Fruit fly (Drosophila melanogaster): ENCODE data around the gene inc.

Gene inc

dm6 chrX:1535234-1535925, 52.1 kb downstream of the inc start:
- TF ChIP-seq pad (GFP tag; optimal IDR thresholded peaks at IDR 0.05) (no peak), cnc (optimal IDR thresholded peaks at IDR 0.05) (no peak), kay (GFP tag; ENCODE audit: borderline replicate concordance) (no peak), Crg-1 (GFP tag; optimal IDR thresholded peaks at IDR 0.05) (no peak), CG7101 (tag; optimal IDR thresholded peaks at IDR 0.05) (no peak), Hr96 (GFP tag; optimal IDR thresholded peaks at IDR 0.05) (no peak), Mnt (GFP tag; optimal IDR thresholded peaks at IDR 0.05) (no peak), Clk (GFP tag; optimal IDR thresholded peaks at IDR 0.05) (no peak), toe (GFP tag; optimal IDR thresholded peaks at IDR 0.05) (no peak), CG14711 (tag; optimal IDR thresholded peaks at IDR 0.05) (no peak), bab1 (GFP tag; optimal IDR thresholded peaks at IDR 0.05) (no peak), CG7045 (GFP tag; optimal IDR thresholded peaks at IDR 0.05) (no peak), CG33017 (tag; optimal IDR thresholded peaks at IDR 0.05) (no peak), ovo (GFP tag; optimal IDR thresholded peaks at IDR 0.05) (no peak), CG11617 (GFP tag; optimal IDR thresholded peaks at IDR 0.05) (no peak), CG5204 (GFP tag; optimal IDR thresholded peaks at IDR 0.05) (no peak), tj (GFP tag; optimal IDR thresholded peaks at IDR 0.05) (no peak)

- no peak for TF ChIP-seq CG7101 (tag; optimal IDR thresholded peaks at IDR 0.05)
- no peak for TF ChIP-seq bab1 (GFP tag; optimal IDR thresholded peaks at IDR 0.05)
- TF ChIP-seq CG11617 (GFP tag; optimal IDR thresholded peaks at IDR 0.05): no peak
- TF ChIP-seq Hr96 (GFP tag; optimal IDR thresholded peaks at IDR 0.05): no peak
- TF ChIP-seq CG14711 (tag; optimal IDR thresholded peaks at IDR 0.05): no peak
- no peak for TF ChIP-seq cnc (optimal IDR thresholded peaks at IDR 0.05)
- TF ChIP-seq Mnt (GFP tag; optimal IDR thresholded peaks at IDR 0.05): no peak
- TF ChIP-seq cic (GFP tag; optimal IDR thresholded peaks at IDR 0.05): no peak
- no peak for TF ChIP-seq CG12768 (GFP tag; optimal IDR thresholded peaks at IDR 0.05)
- no peak for TF ChIP-seq Crg-1 (GFP tag; optimal IDR thresholded peaks at IDR 0.05)
- TF ChIP-seq kay (GFP tag; ENCODE audit: borderline replicate concordance): no peak
These were observed 55.4 kb downstream of the inc start for dm6 chrX:1538638-1539037.

- TF ChIP-seq bab1 (GFP tag; optimal IDR thresholded peaks at IDR 0.05) (no peak), tj (GFP tag; optimal IDR thresholded peaks at IDR 0.05) (peak; percentile 19)
These were observed 77.1 kb downstream of the inc start for dm6 chrX:1560042-1561019.

dm6 chrX:1562079-1562727, 78.9 kb downstream of the inc start:
- TF ChIP-seq Clk (GFP tag; optimal IDR thresholded peaks at IDR 0.05) (no peak), Mnt (GFP tag; optimal IDR thresholded peaks at IDR 0.05) (no peak), CG33017 (tag; optimal IDR thresholded peaks at IDR 0.05) (no peak), pad (GFP tag; optimal IDR thresholded peaks at IDR 0.05) (no peak), CG7101 (tag; optimal IDR thresholded peaks at IDR 0.05) (no peak), CG5204 (GFP tag; optimal IDR thresholded peaks at IDR 0.05) (no peak), Hr96 (GFP tag; optimal IDR thresholded peaks at IDR 0.05) (no peak), CG1620 (GFP tag; optimal IDR thresholded peaks at IDR 0.05) (no peak), CG12768 (GFP tag; optimal IDR thresholded peaks at IDR 0.05) (no peak), toe (GFP tag; optimal IDR thresholded peaks at IDR 0.05) (no peak), CG11617 (GFP tag; optimal IDR thresholded peaks at IDR 0.05) (no peak), cnc (optimal IDR thresholded peaks at IDR 0.05) (no peak), Crg-1 (GFP tag; optimal IDR thresholded peaks at IDR 0.05) (no peak), cic (GFP tag; optimal IDR thresholded peaks at IDR 0.05) (no peak)

dm6 chrX:1565915-1566314, 82.6 kb downstream of the inc start:
- no peak for TF ChIP-seq Crg-1 (GFP tag; optimal IDR thresholded peaks at IDR 0.05)
- no peak for TF ChIP-seq toe (GFP tag; optimal IDR thresholded peaks at IDR 0.05)
- no peak for TF ChIP-seq cic (GFP tag; optimal IDR thresholded peaks at IDR 0.05)
- no peak for TF ChIP-seq pad (GFP tag; optimal IDR thresholded peaks at IDR 0.05)
- TF ChIP-seq CG33017 (tag; optimal IDR thresholded peaks at IDR 0.05): no peak
- TF ChIP-seq ovo (GFP tag; optimal IDR thresholded peaks at IDR 0.05): no peak
- no peak for TF ChIP-seq Clk (GFP tag; optimal IDR thresholded peaks at IDR 0.05)
- TF ChIP-seq CG7045 (GFP tag; optimal IDR thresholded peaks at IDR 0.05): no peak
- no peak for TF ChIP-seq Mnt (GFP tag; optimal IDR thresholded peaks at IDR 0.05)
- no peak for TF ChIP-seq Hr96 (GFP tag; optimal IDR thresholded peaks at IDR 0.05)

dm6 chrX:1566549-1567174, 83.4 kb downstream of the inc start:
- TF ChIP-seq Crg-1 (GFP tag; optimal IDR thresholded peaks at IDR 0.05) (no peak), CG7045 (GFP tag; optimal IDR thresholded peaks at IDR 0.05) (no peak), CG12768 (GFP tag; optimal IDR thresholded peaks at IDR 0.05) (no peak), toe (GFP tag; optimal IDR thresholded peaks at IDR 0.05) (no peak), cnc (optimal IDR thresholded peaks at IDR 0.05) (no peak)
